Fruit fly (Drosophila melanogaster) whole organism, pupa: ENCODE measurements around the gene Noc1.

ENCODE experiments used
- CG10348 ChIP-seq: fragments of 200-800 bp; sonication (Bioruptor generic); IDR thresholded peaks from 2 replicates; pipeline ENCODE4 v1.3.6; 2022; ENCODE audit warnings: missing biosample characterization, missing genetic modification characterization
- CG12605 ChIP-seq: fragments of 200-800 bp; sonication (Bioruptor generic); IDR thresholded peaks from 2 replicates; pipeline ENCODE4 v1.3.6; 2022; ENCODE audit warnings: missing biosample characterization, missing genetic modification characterization
- CG13204 ChIP-seq: fragments of 200-800 bp; sonication (Bioruptor generic); optimal IDR thresholded peaks from 2 replicates; lab custom pipeline; 2018; ENCODE audit warnings: missing biosample characterization, mild to moderate bottlenecking, missing genetic modification characterization, moderate library complexity
- CG14655 ChIP-seq: fragments of 200-800 bp; sonication (Bioruptor generic); optimal IDR thresholded peaks from 3 replicates; lab custom pipeline; 2017; ENCODE audit warnings: mild to moderate bottlenecking, missing biosample characterization, missing genetic modification reagents, missing genetic modification characterization
- CG15710 ChIP-seq: fragments of 200-800 bp; sonication (Bioruptor generic); optimal IDR thresholded peaks from 2 replicates; lab custom pipeline; 2018; ENCODE audit warnings: missing biosample characterization, mild to moderate bottlenecking, missing genetic modification characterization, moderate library complexity
- CG17806 ChIP-seq: fragments of 200-800 bp; sonication (Bioruptor generic); optimal IDR thresholded peaks from 2 replicates; lab custom pipeline; 2018; ENCODE audit warnings: missing biosample characterization, mild to moderate bottlenecking, missing genetic modification characterization, moderate library complexity
- CG32121 ChIP-seq: fragments of 200-800 bp; sonication (Bioruptor generic); IDR thresholded peaks from 2 replicates; pipeline ENCODE4 v1.3.6; 2022; ENCODE audit warnings: missing biosample characterization, missing genetic modification characterization
- CG34367 ChIP-seq: fragments of 200-800 bp; sonication (Bioruptor generic); optimal IDR thresholded peaks from 2 replicates; lab custom pipeline; 2018; ENCODE audit warnings: missing biosample characterization, mild to moderate bottlenecking, missing genetic modification characterization
- CG4496 ChIP-seq: fragments of 200-800 bp; sonication (Bioruptor generic); IDR thresholded peaks from 3 replicates; pipeline ENCODE4 v1.3.6; 2022; ENCODE audit warnings: missing biosample characterization, missing genetic modification characterization
- CG8159 ChIP-seq: fragments of 200-800 bp; sonication (Bioruptor generic); optimal IDR thresholded peaks from 3 replicates; lab custom pipeline; 2018; ENCODE audit warnings: missing biosample characterization, mild to moderate bottlenecking, missing genetic modification characterization, moderate library complexity
- CG8301 ChIP-seq: fragments of 200-800 bp; sonication (Bioruptor generic); optimal IDR thresholded peaks from 2 replicates; lab custom pipeline; 2018; ENCODE audit warnings: missing biosample characterization, mild to moderate bottlenecking, missing genetic modification characterization
- CG9948 ChIP-seq: fragments of 200-800 bp; sonication (Bioruptor generic); optimal IDR thresholded peaks from 2 replicates; lab custom pipeline; 2018; ENCODE audit warnings: missing biosample characterization, mild to moderate bottlenecking, missing genetic modification characterization, moderate library complexity
- EcR ChIP-seq: fragments of 200-800 bp; sonication (Bioruptor generic); optimal IDR thresholded peaks from 3 replicates; lab custom pipeline; 2019; ENCODE audit warnings: missing biosample characterization, missing genetic modification characterization, mild to moderate bottlenecking, moderate library complexity, missing genetic modification reagents
- Ets98B ChIP-seq: fragments of 200-800 bp; sonication (Bioruptor generic); IDR thresholded peaks from 2 replicates; pipeline ENCODE4 v1.3.6; 2022; ENCODE audit warnings: missing biosample characterization, missing genetic modification characterization
- Pif1A ChIP-seq: fragments of 200-800 bp; sonication (Bioruptor generic); optimal IDR thresholded peaks from 3 replicates; lab custom pipeline; 2016; ENCODE audit warnings: missing biosample characterization, missing genetic modification characterization
- Pif1B ChIP-seq: fragments of 200-800 bp; sonication (Bioruptor generic); optimal IDR thresholded peaks from 3 replicates; lab custom pipeline; 2016; ENCODE audit warnings: missing biosample characterization, missing genetic modification characterization
- Snoo ChIP-seq: fragments of 200-800 bp; sonication (Bioruptor generic); optimal IDR thresholded peaks from 3 replicates; lab custom pipeline; 2017; ENCODE audit warnings: missing biosample characterization, mild to moderate bottlenecking, missing genetic modification characterization, inconsistent platforms
- fd96Ca ChIP-seq: fragments of 200-800 bp; sonication (Bioruptor generic); IDR thresholded peaks from 3 replicates; pipeline ENCODE4 v1.3.6; 2022; ENCODE audit warnings: missing biosample characterization, missing genetic modification characterization
- gl ChIP-seq: fragments of 200-800 bp; sonication (Bioruptor generic); optimal IDR thresholded peaks from 2 replicates; lab custom pipeline; 2018; ENCODE audit warnings: missing biosample characterization, mild to moderate bottlenecking, missing genetic modification characterization
- rn ChIP-seq: fragments of 200-800 bp; sonication (Bioruptor generic); IDR thresholded peaks from 2 replicates; pipeline ENCODE4 v1.3.6; 2022; ENCODE audit warnings: missing biosample characterization, missing genetic modification characterization

Noc1 gene

dm6 chr3L:11123088-11123487, 48.5 kb downstream of the Noc1 start, which contains the start of the genes Ufd1 and NaPi-III:
Gene Ufd1 (minus strand): TSS chr3L:11123216.
Gene NaPi-III (plus strand): TSS chr3L:11123348.
- TF ChIP-seq CG13204 (GFP tag; lab: Kevin White, UChicago) (no peak), CG10348 (GFP tag; lab: Robert Waterston, UW) (no peak), CG8301 (tag; lab: Kevin White, UChicago) (no peak), CG4496 (GFP tag; lab: Robert Waterston, UW) (peak; percentile 76), Snoo (tag; lab: Kevin White, UChicago) (peak; percentile 43), gl (tag; lab: Kevin White, UChicago) (no peak), CG15710 (peak; percentile 31), CG32121 (GFP tag; lab: Robert Waterston, UW) (peak; percentile 69), rn (GFP tag; lab: Robert Waterston, UW) (0 out of 2 replicates have a peak, but pooled peaks have one; percentile 23), fd96Ca (GFP tag; lab: Robert Waterston, UW) (0 out of 3 replicates have a peak, but pooled peaks have one; percentile 24), Ets98B (GFP tag; lab: Robert Waterston, UW) (peak; percentile 76), Pif1A (GFP tag; lab: Kevin White, UChicago) (peak; percentile 1)

dm6 chr3L:11123598-11124284, 49.2 kb downstream of the Noc1 start:
- no peak for TF ChIP-seq CG32121 (GFP tag; lab: Robert Waterston, UW)
- no peak for TF ChIP-seq CG12605
- no peak for TF ChIP-seq CG8159
- 0 out of 3 replicates have a peak, but pooled peaks have one; percentile 11 for TF ChIP-seq CG4496 (GFP tag; lab: Robert Waterston, UW)
- TF ChIP-seq CG34367 (tag; lab: Kevin White, UChicago), result no peak
- no peak for TF ChIP-seq CG15710

dm6 chr3L:11124439-11124838, 49.9 kb downstream of the Noc1 start:
- peak; percentile 47 for TF ChIP-seq CG14655 (GFP tag; lab: Kevin White, UChicago)
- TF ChIP-seq rn (GFP tag; lab: Robert Waterston, UW), result no peak

dm6 chr3L:11124841-11125240, 50.3 kb downstream of the Noc1 start:
- no peak for TF ChIP-seq CG14655 (GFP tag; lab: Kevin White, UChicago)
- no peak for TF ChIP-seq EcR (GFP tag; lab: Kevin White, UChicago)
- no peak for TF ChIP-seq CG17806 (tag; lab: Kevin White, UChicago)
- no peak for TF ChIP-seq Ets98B (GFP tag; lab: Robert Waterston, UW)
- TF ChIP-seq Pif1A (GFP tag; lab: Kevin White, UChicago), result no peak
- TF ChIP-seq CG8159, result no peak
- TF ChIP-seq CG34367 (tag; lab: Kevin White, UChicago), result no peak
- TF ChIP-seq rn (GFP tag; lab: Robert Waterston, UW), result no peak
- TF ChIP-seq CG13204 (GFP tag; lab: Kevin White, UChicago), result no peak

dm6 chr3L:11125636-11126532, 51.3 kb downstream of the Noc1 start:
- TF ChIP-seq Pif1A (GFP tag; lab: Kevin White, UChicago) (no peak), CG12605 (no peak), CG10348 (GFP tag; lab: Robert Waterston, UW) (no peak), Pif1B (GFP tag; lab: Kevin White, UChicago) (no peak), CG17806 (tag; lab: Kevin White, UChicago) (no peak), CG9948 (tag; lab: Kevin White, UChicago) (no peak), CG4496 (GFP tag; lab: Robert Waterston, UW) (no peak), CG8159 (no peak), CG14655 (GFP tag; lab: Kevin White, UChicago) (no peak)
